Worm (Caenorhabditis elegans): ENCODE data around the gene aqp-10.

The aqp-10 gene

DNA sequence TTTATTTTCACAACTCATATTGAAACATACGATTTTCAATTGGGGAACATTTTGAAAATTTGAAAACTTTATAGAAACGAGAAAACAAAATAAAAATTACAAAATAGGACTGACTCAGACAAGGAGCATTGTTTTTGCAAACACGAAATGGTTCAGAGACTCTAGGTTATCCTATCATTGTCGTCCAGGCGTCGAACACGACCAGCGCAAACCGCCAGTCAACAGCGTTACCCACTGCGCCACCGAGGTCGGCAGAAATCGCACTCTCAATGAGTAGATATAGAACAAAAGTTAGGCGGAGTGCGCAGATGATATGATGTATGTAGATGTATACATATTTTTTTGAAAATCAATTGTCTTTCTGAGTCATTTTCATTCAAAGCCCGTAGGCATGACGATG, 5.0 kb upstream of the aqp-10 start:
- TF ChIP-seq unc-130 (tag; optimal IDR thresholded peaks at IDR 0.05) (peak; percentile 50), lin-14 (GFP tag; optimal IDR thresholded peaks at IDR 0.05) (peak; percentile 54), C34B4.2 (tag; optimal IDR thresholded peaks at IDR 0.05) (no peak), lin-39 (tag; optimal IDR thresholded peaks at IDR 0.05) (no peak), isw-1 (GFP tag; IDR thresholded peaks at IDR 0.05) (0 out of 2 replicates have a peak, but pooled peaks have one; percentile 1), efl-3 (GFP tag; optimal IDR thresholded peaks at IDR 0.05) (no peak), nhr-77 (tag; optimal IDR thresholded peaks at IDR 0.05) (peak; percentile 52), ama-1 (optimal IDR thresholded peaks at IDR 0.05) (no peak), tlp-1 (tag; optimal IDR thresholded peaks at IDR 0.05) (no peak), sup-37 (GFP tag; optimal IDR thresholded peaks at IDR 0.05) (no peak), efl-1 (optimal IDR thresholded peaks at IDR 0.05) (peak; percentile 35 to 52), efl-1 (GFP tag; optimal IDR thresholded peaks at IDR 0.05 in 1 of 2) (peak; percentile 41 to 93), unc-30 (tag; optimal IDR thresholded peaks at IDR 0.05) (no peak), nhr-11 (tag; optimal IDR thresholded peaks at IDR 0.05) (no peak), ceh-82 (tag; optimal IDR thresholded peaks at IDR 0.05) (peak in 2 of 3 experiments; percentile 32 to 82), egl-13 (tag; optimal IDR thresholded peaks at IDR 0.05) (peak; percentile 44), aha-1 (tag; optimal IDR thresholded peaks at IDR 0.05) (no peak), rnt-1 (tag; optimal IDR thresholded peaks at IDR 0.05) (peak; percentile 78), mef-2 (tag; optimal IDR thresholded peaks at IDR 0.05) (no peak), unc-86 (tag; optimal IDR thresholded peaks at IDR 0.05) (peak; percentile 41), dpl-1 (GFP tag; optimal IDR thresholded peaks at IDR 0.05) (peak in 2 of 3 experiments; percentile 49 to 53), nhr-76 (tag; optimal IDR thresholded peaks at IDR 0.05) (no peak), zag-1 (tag; optimal IDR thresholded peaks at IDR 0.05) (no peak), nhr-28 (tag; optimal IDR thresholded peaks at IDR 0.05) (no peak), mab-9 (GFP tag; IDR thresholded peaks at IDR 0.05) (peak; percentile 25; the same call in 1 of the 2 replicates), hpl-2 (GFP tag; optimal IDR thresholded peaks at IDR 0.05) (no peak), nhr-19 (GFP tag; conservative IDR thresholded peaks at IDR 0.05) (peak; percentile 65), ceh-88 (GFP tag; IDR thresholded peaks at IDR 0.05) (peak; percentile 61; the same call in 1 of the 2 replicates), nhr-20 (tag; optimal IDR thresholded peaks at IDR 0.05) (peak; percentile 83), xbp-1 (tag; optimal IDR thresholded peaks at IDR 0.05) (peak; percentile 66), ceh-8 (GFP tag; optimal IDR thresholded peaks at IDR 0.05) (peak; percentile 48), nhr-84 (tag; optimal IDR thresholded peaks at IDR 0.05) (no peak), zip-4 (GFP tag; optimal IDR thresholded peaks at IDR 0.05) (peak; percentile 45), F16B12.6 (tag; optimal IDR thresholded peaks at IDR 0.05) (peak; percentile 53), skn-1 (tag; optimal IDR thresholded peaks at IDR 0.05) (peak; percentile 57), nhr-71 (tag; optimal IDR thresholded peaks at IDR 0.05) (peak; percentile 73), sox-4 (tag; optimal IDR thresholded peaks at IDR 0.05) (peak; percentile 52), lsy-2 (tag; optimal IDR thresholded peaks at IDR 0.05) (peak; percentile 57 to 59), sptf-1 (tag; optimal IDR thresholded peaks at IDR 0.05) (no peak), C16A3.4 (tag; optimal IDR thresholded peaks at IDR 0.05) (no peak), ceh-90 (tag; optimal IDR thresholded peaks at IDR 0.05) (no peak), hlh-17 (GFP tag; optimal IDR thresholded peaks at IDR 0.05; ENCODE audit: borderline replicate concordance) (no peak), lin-15B (tag; optimal IDR thresholded peaks at IDR 0.05) (no peak), fkh-8 (tag; optimal IDR thresholded peaks at IDR 0.05) (peak; percentile 46), C04F5.9 (tag; optimal IDR thresholded peaks at IDR 0.05) (no peak), unc-98 (GFP tag; IDR thresholded peaks at IDR 0.05) (no peak), nhr-237 (tag; optimal IDR thresholded peaks at IDR 0.05) (no peak), fkh-10 (GFP tag; optimal IDR thresholded peaks at IDR 0.05) (no peak), tbx-2 (tag; optimal IDR thresholded peaks at IDR 0.05) (peak; percentile 66), nhr-90 (tag; optimal IDR thresholded peaks at IDR 0.05; ENCODE audit: poor library complexity) (peak; percentile 76), mep-1 (tag; optimal IDR thresholded peaks at IDR 0.05) (peak; percentile 50), ces-1 (GFP tag; optimal IDR thresholded peaks at IDR 0.05) (no peak), pqm-1 (tag; optimal IDR thresholded peaks at IDR 0.05) (no peak), ets-5 (GFP tag; IDR thresholded peaks at IDR 0.05) (no peak), egl-27 (tag; optimal IDR thresholded peaks at IDR 0.05) (no peak)

All from whole organism, L1 larva.